Fruit fly (Drosophila melanogaster): ENCODE results near the gene CG46513.
"Not testable (repeated sequence)": the region's sequence is repeated elsewhere in the genome, so short reads cannot be mapped to it uniquely, and the experiment has no call there.

dm6 chrX:22241272-22241671, 49.2 kb downstream of the CG46513 start, which contains the start of gene CG46521:
- not testable (repeated sequence) for TF ChIP-seq ovo (GFP tag; optimal IDR thresholded peaks at IDR 0.05); kay (GFP tag; ENCODE audit: borderline replicate concordance); CG7045 (GFP tag; optimal IDR thresholded peaks at IDR 0.05)
